Fruit fly (Drosophila melanogaster): ENCODE results near the gene CG18810.

The CG18810 gene

DNA sequence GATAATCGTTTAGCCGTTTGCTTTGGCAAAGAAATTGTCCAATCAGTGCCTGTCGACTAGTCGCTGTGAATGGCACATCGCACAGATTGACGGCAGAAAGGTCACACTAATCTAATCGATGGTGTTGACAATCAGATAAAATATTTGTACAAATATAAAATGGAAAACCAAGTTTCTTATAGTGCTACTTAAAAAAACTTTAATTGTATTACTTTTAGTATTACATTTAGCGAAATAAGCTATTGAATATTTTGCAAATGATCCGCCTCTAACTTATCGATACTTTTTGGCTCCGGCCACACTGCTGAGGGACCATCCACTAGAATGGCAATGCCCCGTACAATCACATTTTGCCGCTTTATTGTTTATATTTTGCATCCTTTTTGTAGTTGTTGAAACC, 7.4 kb downstream of the CG18810 start, which contains the start of the genes brun and CG2614:
Gene brun, minus strand, starts transcription at position 69 of the 400 bp plus-strand sequence.
Gene CG2614, plus strand, starts transcription at position 317 of the 400 bp plus-strand sequence.
- TF ChIP-seq insv (optimal IDR thresholded peaks at IDR 0.05) (no peak), Sin3A (optimal IDR thresholded peaks at IDR 0.05) (no peak), Myc (optimal IDR thresholded peaks at IDR 0.05) (no peak), psq (optimal IDR thresholded peaks at IDR 0.05) (no peak), ttk (optimal IDR thresholded peaks at IDR 0.05) (no peak), h (optimal IDR thresholded peaks at IDR 0.05) (no peak)

DNA sequence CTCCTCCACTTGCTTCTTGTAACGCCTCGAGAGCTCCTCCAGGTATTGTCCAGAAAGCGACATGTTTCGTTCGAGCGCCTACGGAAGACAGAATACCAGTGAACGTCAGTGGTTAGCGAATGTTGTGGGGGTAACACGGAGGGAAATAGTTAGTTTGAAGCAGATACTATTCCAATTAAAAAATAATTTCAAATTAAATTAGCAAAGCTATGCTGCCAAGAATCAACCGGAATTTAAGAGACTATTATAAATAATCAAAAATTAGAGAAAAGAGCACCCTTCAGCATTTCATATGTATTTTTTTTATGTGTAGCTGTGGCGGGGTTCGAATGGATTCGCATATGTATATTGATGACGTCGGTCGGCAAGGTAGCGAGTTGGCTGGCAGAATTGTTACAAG, 12.4 kb downstream of the CG18810 start:
- TF ChIP-seq h (optimal IDR thresholded peaks at IDR 0.05): no peak

DNA sequence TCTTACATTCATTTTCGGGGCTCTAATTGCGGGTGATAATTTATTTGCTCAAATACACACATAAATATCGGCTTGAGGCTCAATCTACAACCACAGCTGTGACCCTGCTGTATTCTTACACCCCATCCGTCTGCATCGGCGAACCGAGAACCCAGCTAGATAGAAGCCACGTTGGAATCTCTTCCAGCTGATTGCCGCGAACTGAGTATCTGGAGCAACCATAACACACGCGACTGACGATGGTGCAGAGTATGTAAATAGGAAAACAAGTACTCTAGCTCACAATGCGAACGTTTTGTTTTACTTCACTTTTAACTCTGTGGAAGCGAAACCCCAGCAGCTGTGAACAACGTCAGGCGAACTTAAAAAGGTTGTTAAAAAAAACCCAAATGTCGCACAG, 15.7 kb downstream of the CG18810 start:
- TF ChIP-seq Sin3A (optimal IDR thresholded peaks at IDR 0.05) (no peak), insv (optimal IDR thresholded peaks at IDR 0.05) (no peak), psq (optimal IDR thresholded peaks at IDR 0.05) (no peak), Myc (optimal IDR thresholded peaks at IDR 0.05) (no peak), h (optimal IDR thresholded peaks at IDR 0.05) (no peak), ttk (optimal IDR thresholded peaks at IDR 0.05) (no peak)

DNA sequence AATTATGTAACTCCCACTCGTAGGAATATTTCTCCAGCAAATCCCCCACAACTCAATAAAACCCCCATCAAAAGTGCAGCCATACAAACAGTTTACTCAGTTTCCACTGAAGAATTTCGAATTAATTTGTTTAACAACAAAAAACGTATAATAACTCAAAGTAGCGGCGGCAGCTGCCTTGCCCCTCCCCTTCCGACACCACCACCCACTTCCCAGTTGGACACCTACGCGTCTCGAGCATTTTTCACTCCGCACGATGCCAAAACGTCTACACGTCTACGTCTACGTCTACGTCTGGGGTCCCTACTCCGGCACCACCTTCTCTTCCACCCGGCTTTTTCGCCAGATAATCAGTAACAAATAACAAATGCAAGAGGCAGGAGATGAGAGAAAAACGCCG, 22.5 kb downstream of the CG18810 start:
- TF ChIP-seq insv (optimal IDR thresholded peaks at IDR 0.05): no peak

DNA sequence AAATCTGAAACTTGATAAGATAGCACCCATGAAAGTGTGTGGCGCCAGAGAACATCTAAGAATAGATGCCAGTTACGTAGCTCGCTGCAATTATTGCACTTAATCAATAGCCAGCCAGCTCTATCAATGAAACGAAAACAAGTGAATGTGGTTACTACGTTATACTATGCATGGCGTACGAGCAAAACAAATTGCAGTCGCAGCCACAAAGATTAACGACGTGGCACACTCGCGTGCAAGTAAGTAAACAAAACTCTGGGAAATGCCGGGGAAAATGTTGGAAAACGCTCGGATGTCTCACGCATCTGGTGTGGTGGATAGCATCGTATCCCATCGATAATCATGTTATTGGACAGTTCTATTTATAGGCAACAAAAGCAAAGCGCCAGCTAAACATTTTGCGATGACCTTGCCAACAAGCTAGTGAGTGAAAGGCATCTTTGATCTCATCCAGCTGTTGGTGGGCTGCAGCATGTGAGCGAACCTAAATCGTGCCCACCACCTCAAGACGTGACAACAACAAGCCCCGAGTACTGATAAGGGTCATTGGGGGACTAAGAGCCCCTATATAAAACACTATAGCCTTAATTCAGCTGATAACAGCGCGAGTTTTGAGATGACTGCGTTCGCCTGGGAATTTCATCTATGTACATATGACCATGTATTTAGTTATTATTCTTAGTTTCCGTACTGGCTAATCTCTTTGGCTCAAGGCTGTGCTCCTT, 25.2 kb downstream of the CG18810 start:
- TF ChIP-seq psq (optimal IDR thresholded peaks at IDR 0.05) (no peak), ttk (optimal IDR thresholded peaks at IDR 0.05) (no peak), Myc (optimal IDR thresholded peaks at IDR 0.05) (no peak), Sin3A (optimal IDR thresholded peaks at IDR 0.05) (no peak), insv (optimal IDR thresholded peaks at IDR 0.05) (no peak), h (optimal IDR thresholded peaks at IDR 0.05) (no peak)

DNA sequence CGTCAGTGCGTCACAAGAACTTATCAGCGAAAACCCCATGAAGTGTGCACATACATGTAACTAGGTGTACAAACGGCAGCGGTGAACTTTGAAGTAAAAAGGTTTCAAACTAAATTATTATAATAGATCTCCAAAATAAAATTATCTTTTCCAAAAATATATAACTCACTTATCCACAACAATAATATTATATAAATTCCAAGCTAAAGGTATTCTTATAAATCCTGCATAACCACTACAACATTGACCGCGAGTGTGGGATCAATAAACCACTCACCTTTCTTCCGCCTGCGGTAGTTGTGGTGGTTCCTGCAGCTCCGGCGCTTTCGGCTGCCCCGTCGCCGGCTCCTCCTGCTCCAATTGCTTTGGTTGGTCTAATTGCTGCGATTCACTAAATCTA, 26.0 kb downstream of the CG18810 start:
- TF ChIP-seq psq (optimal IDR thresholded peaks at IDR 0.05) (no peak), ttk (optimal IDR thresholded peaks at IDR 0.05) (no peak), Myc (optimal IDR thresholded peaks at IDR 0.05) (no peak), Sin3A (optimal IDR thresholded peaks at IDR 0.05) (no peak), h (optimal IDR thresholded peaks at IDR 0.05) (no peak), insv (optimal IDR thresholded peaks at IDR 0.05) (no peak)

DNA sequence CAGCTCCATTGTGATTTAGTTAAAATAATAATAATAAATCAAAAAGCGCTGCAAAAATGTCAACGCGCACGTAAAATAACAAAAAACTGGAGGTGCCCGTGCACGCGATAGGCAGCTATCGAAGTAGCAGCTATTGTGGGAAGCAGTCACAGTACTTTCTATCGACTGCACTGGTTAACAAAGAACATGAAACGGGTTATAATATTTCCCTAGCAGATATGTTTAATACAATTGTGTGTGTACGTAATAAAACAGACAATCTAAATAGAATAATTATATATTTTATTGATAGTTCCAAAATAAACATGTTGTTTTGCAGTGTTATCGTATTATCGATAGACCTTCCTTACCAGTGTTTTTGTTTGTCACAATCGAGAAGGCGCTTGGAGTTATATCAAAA, 27.2 kb downstream of the CG18810 start, which contains the start of the genes CG31678 and IKKepsilon:
Gene CG31678, minus strand, starts transcription at position 67 of the 400 bp plus-strand sequence.
Gene IKKepsilon, plus strand, starts transcription at position 171 of the 400 bp plus-strand sequence.
- TF ChIP-seq Myc (optimal IDR thresholded peaks at IDR 0.05) (no peak), insv (optimal IDR thresholded peaks at IDR 0.05) (no peak), ttk (optimal IDR thresholded peaks at IDR 0.05) (no peak), h (optimal IDR thresholded peaks at IDR 0.05) (no peak), Sin3A (optimal IDR thresholded peaks at IDR 0.05) (no peak), psq (optimal IDR thresholded peaks at IDR 0.05) (no peak)

DNA sequence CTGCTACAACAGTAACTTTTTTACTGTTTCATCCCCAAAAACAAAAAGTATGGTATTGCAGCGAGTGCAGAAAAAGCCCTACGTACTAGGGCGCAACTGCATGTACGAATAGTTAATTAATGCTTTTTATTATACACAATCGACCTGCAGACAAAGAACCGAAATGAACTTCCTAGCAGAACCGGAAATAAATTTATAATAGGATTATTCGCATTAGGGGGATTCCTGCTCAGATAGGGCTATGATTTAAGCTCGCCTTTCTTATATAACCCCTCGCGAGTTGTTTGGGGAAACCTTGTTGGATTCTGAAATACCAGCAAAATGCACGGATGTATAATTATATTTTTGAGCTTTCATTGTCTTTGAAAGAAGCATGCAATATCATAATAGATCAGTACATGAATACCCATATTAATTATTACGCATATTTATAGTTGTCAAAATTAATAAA, 33.0 kb downstream of the CG18810 start, which contains the start of gene Cen:
Gene Cen, minus strand, starts transcription at position 199 of the 451 bp plus-strand sequence.
- no peak for TF ChIP-seq Sin3A (optimal IDR thresholded peaks at IDR 0.05)
- TF ChIP-seq ttk (optimal IDR thresholded peaks at IDR 0.05): no peak
- TF ChIP-seq Myc (optimal IDR thresholded peaks at IDR 0.05): no peak
- TF ChIP-seq h (optimal IDR thresholded peaks at IDR 0.05): no peak
- TF ChIP-seq insv (optimal IDR thresholded peaks at IDR 0.05): no peak
- TF ChIP-seq psq (optimal IDR thresholded peaks at IDR 0.05): no peak

DNA sequence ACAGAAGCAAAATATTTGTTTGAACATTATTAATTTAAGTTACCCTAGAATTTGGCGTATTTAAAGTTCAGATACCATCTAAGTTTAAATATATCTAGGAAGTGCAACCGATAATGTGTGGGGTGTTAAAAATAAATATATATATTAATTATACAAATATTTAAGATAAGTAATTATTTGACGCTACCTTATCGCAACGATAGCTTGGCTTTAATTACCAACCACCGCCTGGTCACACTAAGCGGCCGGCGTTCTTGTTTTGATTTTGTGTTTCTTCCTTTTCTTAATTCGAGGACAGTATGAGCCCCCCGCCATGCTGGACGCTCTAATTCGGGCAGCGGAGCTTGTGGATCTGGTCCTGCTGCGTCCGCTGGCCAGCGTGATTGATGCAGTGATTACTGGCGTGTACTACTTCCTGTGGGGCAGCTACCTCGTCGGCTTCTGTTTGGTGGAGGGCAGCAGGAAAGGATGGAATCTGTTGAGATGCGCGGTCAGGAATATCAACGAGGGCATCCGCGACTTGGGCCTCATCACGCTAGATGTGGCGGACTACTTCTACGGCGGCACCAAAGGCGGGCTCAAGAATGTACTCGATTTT, 33.5 kb downstream of the CG18810 start, which contains the start of gene CG2617:
Gene CG2617, plus strand, starts transcription at position 233 of the 598 bp plus-strand sequence.
- no peak for TF ChIP-seq psq (optimal IDR thresholded peaks at IDR 0.05)

DNA sequence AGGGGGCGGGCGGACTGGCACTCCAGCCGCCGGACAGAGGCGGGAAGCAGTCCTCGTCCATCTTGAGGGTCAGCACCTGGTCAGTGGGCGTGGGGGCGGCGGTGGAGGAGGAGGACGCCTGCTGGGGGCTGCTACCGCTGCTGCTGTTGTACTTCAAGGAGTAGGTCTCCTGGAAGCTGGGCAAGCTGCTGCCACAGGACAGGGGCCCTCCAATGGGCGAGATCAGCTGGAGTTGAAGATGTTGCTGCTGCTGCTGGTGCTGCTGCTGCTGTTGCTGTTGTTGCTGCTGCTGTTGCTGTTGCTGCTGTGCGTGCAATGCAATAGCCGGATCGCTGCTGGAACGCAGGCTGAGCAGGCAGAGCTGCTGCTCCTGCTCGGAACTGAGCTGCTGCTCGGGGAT, 40.0 kb downstream of the CG18810 start:
- TF ChIP-seq h (optimal IDR thresholded peaks at IDR 0.05) (no peak), Myc (optimal IDR thresholded peaks at IDR 0.05) (no peak), psq (optimal IDR thresholded peaks at IDR 0.05) (no peak), ttk (optimal IDR thresholded peaks at IDR 0.05) (no peak), insv (optimal IDR thresholded peaks at IDR 0.05) (no peak), Sin3A (optimal IDR thresholded peaks at IDR 0.05) (no peak)

DNA sequence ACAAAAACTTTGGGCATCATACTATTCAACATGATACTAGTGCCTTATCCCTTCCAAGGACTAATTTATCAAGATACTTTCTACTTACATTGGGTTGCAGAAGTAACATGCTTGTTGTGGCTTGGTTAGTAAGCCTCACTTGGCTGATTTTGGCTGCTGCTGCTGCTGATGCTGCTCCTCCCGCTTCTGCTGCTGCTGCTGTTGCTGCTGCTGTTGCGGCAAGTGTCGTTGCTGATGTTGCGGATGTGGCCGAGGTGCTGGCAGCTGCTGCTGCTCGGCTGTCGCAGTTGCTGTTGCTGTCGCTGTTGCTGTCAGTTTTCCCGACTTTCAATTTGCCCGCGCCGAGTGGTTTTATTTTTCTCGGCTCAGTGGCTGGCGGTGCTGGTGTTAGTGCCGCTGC, 41.3 kb downstream of the CG18810 start:
- TF ChIP-seq Sin3A (optimal IDR thresholded peaks at IDR 0.05): no peak
- no peak for TF ChIP-seq h (optimal IDR thresholded peaks at IDR 0.05)
- no peak for TF ChIP-seq insv (optimal IDR thresholded peaks at IDR 0.05)
- no peak for TF ChIP-seq psq (optimal IDR thresholded peaks at IDR 0.05)
- no peak for TF ChIP-seq Myc (optimal IDR thresholded peaks at IDR 0.05)
- no peak for TF ChIP-seq ttk (optimal IDR thresholded peaks at IDR 0.05)

DNA sequence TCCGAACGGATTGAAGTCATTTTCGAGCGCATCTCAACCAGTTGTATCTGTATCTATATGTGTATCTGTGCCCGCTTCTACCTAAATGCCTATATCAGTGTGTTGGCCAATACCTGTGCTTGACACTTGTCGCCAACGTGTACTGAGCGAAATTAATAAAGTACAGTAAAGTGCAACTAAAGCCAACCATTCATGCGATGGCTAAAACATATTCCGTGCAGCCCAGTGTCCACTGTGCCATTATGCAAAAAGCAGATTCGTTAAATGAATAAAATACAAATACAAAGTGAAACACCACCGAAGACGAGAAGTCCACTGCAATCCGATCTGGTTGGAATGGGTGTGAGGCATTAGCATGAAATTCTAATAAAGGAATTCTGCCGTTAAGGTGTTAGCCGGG, 46.4 kb downstream of the CG18810 start:
- TF ChIP-seq Sin3A (optimal IDR thresholded peaks at IDR 0.05) (no peak), psq (optimal IDR thresholded peaks at IDR 0.05) (no peak), ttk (optimal IDR thresholded peaks at IDR 0.05) (no peak), h (optimal IDR thresholded peaks at IDR 0.05) (no peak), Myc (optimal IDR thresholded peaks at IDR 0.05) (no peak), insv (optimal IDR thresholded peaks at IDR 0.05) (no peak)

Data from Kc167 (cell line).